Fruit fly (Drosophila melanogaster) whole organism, embryonic: ENCODE measurements around the gene CG11131.

ENCODE experiments used
- Blimp-1 ChIP-seq: fragments of 200-800 bp; sonication (Bioruptor generic); optimal IDR thresholded peaks from 3 replicates; lab custom pipeline; 2018; ENCODE audit warnings: missing biosample characterization, missing genetic modification characterization, mild to moderate bottlenecking, moderate library complexity, missing genetic modification reagents
- CG4617 ChIP-seq: fragments of 200-800 bp; sonication (Bioruptor generic); optimal IDR thresholded peaks from 3 replicates; lab custom pipeline; 2016; ENCODE audit warnings: missing biosample characterization, missing genetic modification characterization, borderline replicate concordance

dm6 chr3L:22891009-22891408 is 7.5 kb upstream of the CG11131 start:
- no peak for TF ChIP-seq CG4617
- no peak for TF ChIP-seq Blimp-1 (GFP tag; lab: Kevin White, UChicago)
